Worm (Caenorhabditis elegans): ENCODE results near the gene cst-2.

ce11 chrX:4350198-4350597 is 14.3 kb upstream of the cst-2 start, which contains the start of gene F14H12.2:
- no peak for TF ChIP-seq nhr-90 (tag; optimal IDR thresholded peaks at IDR 0.05; ENCODE audit: poor library complexity)
- TF ChIP-seq lin-39 (tag; optimal IDR thresholded peaks at IDR 0.05), result no peak
- no peak for TF ChIP-seq nhr-77 (tag; optimal IDR thresholded peaks at IDR 0.05)
- no peak for TF ChIP-seq isw-1 (GFP tag; IDR thresholded peaks at IDR 0.05)
- no peak for TF ChIP-seq fos-1 (tag; optimal IDR thresholded peaks at IDR 0.05)
- no peak for TF ChIP-seq tbx-2 (tag; optimal IDR thresholded peaks at IDR 0.05)
- no peak for TF ChIP-seq rnt-1 (tag; optimal IDR thresholded peaks at IDR 0.05)
- TF ChIP-seq ama-1 (optimal IDR thresholded peaks at IDR 0.05), result no peak
- no peak for TF ChIP-seq nhr-85 (tag)
- TF ChIP-seq tlp-1 (tag; optimal IDR thresholded peaks at IDR 0.05), result no peak
- TF ChIP-seq lin-13 (GFP tag; optimal IDR thresholded peaks at IDR 0.05), result no peak

All from whole organism, L1 larva.